Fruit fly (Drosophila melanogaster): ENCODE results near the gene CG10864.

The CG10864 gene

dm6 chr3R:18448059-18448979, 36.9 kb upstream of the CG10864 start (continued):
- TF ChIP-seq CG8319 (GFP tag; optimal IDR thresholded peaks at IDR 0.05): no peak
- TF ChIP-seq Lpt (GFP tag; optimal IDR thresholded peaks at IDR 0.05): peak; percentile 47
- TF ChIP-seq CG11294 (GFP tag; IDR thresholded peaks at IDR 0.05): peak; percentile 20; the same call in 1 of the 2 replicates
- no peak for TF ChIP-seq fd85E (GFP tag; optimal IDR thresholded peaks at IDR 0.05)
- peak; percentile 89 for TF ChIP-seq Sox102F (GFP tag; optimal IDR thresholded peaks at IDR 0.05)
- TF ChIP-seq acj6 (GFP tag; optimal IDR thresholded peaks at IDR 0.05): peak; percentile 53
- TF ChIP-seq CG6163 (GFP tag; IDR thresholded peaks at IDR 0.05): peak; percentile 27; the same call in 1 of the 3 replicates
- TF ChIP-seq CG6792 (GFP tag; optimal IDR thresholded peaks at IDR 0.05): peak; percentile 68
- peak; percentile 53 for TF ChIP-seq Blimp-1 (GFP tag; optimal IDR thresholded peaks at IDR 0.05)
- peak; percentile 41 for TF ChIP-seq CG4318 (GFP tag; optimal IDR thresholded peaks at IDR 0.05)

dm6 chr3R:18447146-18447773, 35.8 kb upstream of the CG10864 start:
- peak; percentile 62 for TF ChIP-seq Eip78C (GFP tag)
- TF ChIP-seq lz (GFP tag; optimal IDR thresholded peaks at IDR 0.05): no peak
- no peak for TF ChIP-seq CG10631 (GFP tag; optimal IDR thresholded peaks at IDR 0.05)
- no peak for TF ChIP-seq CG8319 (GFP tag; optimal IDR thresholded peaks at IDR 0.05)
- TF ChIP-seq spab (GFP tag; optimal IDR thresholded peaks at IDR 0.05): no peak
- TF ChIP-seq CG11294 (GFP tag; IDR thresholded peaks at IDR 0.05): no peak
- no peak for TF ChIP-seq CG6792 (GFP tag; optimal IDR thresholded peaks at IDR 0.05)
- TF ChIP-seq salr (GFP tag; optimal IDR thresholded peaks at IDR 0.05): no peak
- TF ChIP-seq CG3032 (tag; optimal IDR thresholded peaks at IDR 0.05): no peak
- no peak for TF ChIP-seq cyc (GFP tag; optimal IDR thresholded peaks at IDR 0.05)
- TF ChIP-seq eg (GFP tag; IDR thresholded peaks at IDR 0.05): peak; percentile 40; the same call in 1 of the 3 replicates
- no peak for TF ChIP-seq CG3919 (GFP tag; optimal IDR thresholded peaks at IDR 0.05)
- TF ChIP-seq CG15336 (GFP tag; IDR thresholded peaks at IDR 0.05): no peak; the same call in none of the 2 replicates
- no peak for TF ChIP-seq OdsH (GFP tag; optimal IDR thresholded peaks at IDR 0.05)
- no peak for TF ChIP-seq fd85E (GFP tag; optimal IDR thresholded peaks at IDR 0.05)
- no peak for TF ChIP-seq Eip75B (GFP tag; optimal IDR thresholded peaks at IDR 0.05)
- TF ChIP-seq vri (GFP tag; optimal IDR thresholded peaks at IDR 0.05): peak; percentile 36
- no peak for TF ChIP-seq CG32006 (GFP tag; optimal IDR thresholded peaks at IDR 0.05)

dm6 chr3R:18445148-18445843, 33.9 kb upstream of the CG10864 start:
- TF ChIP-seq Sox14 (GFP tag; optimal IDR thresholded peaks at IDR 0.05): no peak
- TF ChIP-seq spab (GFP tag; optimal IDR thresholded peaks at IDR 0.05): no peak
- TF ChIP-seq CG6163 (GFP tag; IDR thresholded peaks at IDR 0.05): no peak
- TF ChIP-seq Eip93F (GFP tag; optimal IDR thresholded peaks at IDR 0.05): no peak
- TF ChIP-seq fkh (GFP tag; optimal IDR thresholded peaks at IDR 0.05): peak; percentile 72
- TF ChIP-seq ss (GFP tag; optimal IDR thresholded peaks at IDR 0.05): no peak
- TF ChIP-seq CG11762 (GFP tag; optimal IDR thresholded peaks at IDR 0.05; ENCODE audit: insufficient read depth): no peak
- TF ChIP-seq Gug (GFP tag; IDR thresholded peaks at IDR 0.05): no peak
- TF ChIP-seq CG8632 (GFP tag; optimal IDR thresholded peaks at IDR 0.05): no peak
- no peak for TF ChIP-seq CG31627 (GFP tag; optimal IDR thresholded peaks at IDR 0.05)
- TF ChIP-seq Blimp-1 (GFP tag; optimal IDR thresholded peaks at IDR 0.05): no peak
- no peak for TF ChIP-seq fd85E (GFP tag; optimal IDR thresholded peaks at IDR 0.05)
- no peak for TF ChIP-seq CG3919 (GFP tag; optimal IDR thresholded peaks at IDR 0.05)
- no peak for TF ChIP-seq net (GFP tag; optimal IDR thresholded peaks at IDR 0.05)
- TF ChIP-seq Hr38 (GFP tag; optimal IDR thresholded peaks at IDR 0.05): no peak
- no peak for TF ChIP-seq CG6276 (GFP tag; optimal IDR thresholded peaks at IDR 0.05)
- TF ChIP-seq Eip78C (GFP tag): peak; percentile 41
- TF ChIP-seq pdm3 (GFP tag; optimal IDR thresholded peaks at IDR 0.05): no peak
- no peak for TF ChIP-seq eg (GFP tag; IDR thresholded peaks at IDR 0.05)
- TF ChIP-seq CG6792 (GFP tag; optimal IDR thresholded peaks at IDR 0.05): no peak
- TF ChIP-seq vri (GFP tag; optimal IDR thresholded peaks at IDR 0.05): peak; percentile 5
- TF ChIP-seq CG8319 (GFP tag; optimal IDR thresholded peaks at IDR 0.05): no peak
